Worm (Caenorhabditis elegans): ENCODE data around the gene C35D10.1.

- TF ChIP-seq Y95B8A.8 (GFP tag; IDR thresholded peaks at IDR 0.05) (no peak), ztf-22 (GFP tag; optimal IDR thresholded peaks at IDR 0.05) (no peak), ztf-25 (GFP tag; IDR thresholded peaks at IDR 0.05) (no peak), F52B5.7 (tag; optimal IDR thresholded peaks at IDR 0.05) (no peak), hlh-12 (tag; optimal IDR thresholded peaks at IDR 0.05) (no peak), unc-130 (GFP tag; optimal IDR thresholded peaks at IDR 0.05) (no peak), F57C9.4 (tag; optimal IDR thresholded peaks at IDR 0.05) (no peak), F39B2.1 (GFP tag; IDR thresholded peaks at IDR 0.05) (no peak), ets-4 (GFP tag; optimal IDR thresholded peaks at IDR 0.05) (no peak)
Observed at ce11 chrIII:4837429-4837828, 42.1 kb upstream of the C35D10.1 start, which contains the start of the genes acbp-7 and F26A1.19.
